Fruit fly (Drosophila melanogaster): Measurements from ENCODE around the gene CG15599.

dm6 chrX:15684419-15684818, 4.2 kb downstream of the CG15599 start:
- TF ChIP-seq Dif (GFP tag; optimal IDR thresholded peaks at IDR 0.05; ENCODE audit: partially characterized antibody) (no peak), psq (GFP tag; optimal IDR thresholded peaks at IDR 0.05) (no peak), Dfd (GFP tag; optimal IDR thresholded peaks at IDR 0.05) (no peak)
